Fruit fly (Drosophila melanogaster) Kc167 (cell line): ENCODE measurements around the gene CG17560.

Experiments used
- Myc ChIP-seq: fragments of >200 bp; optimal IDR thresholded peaks from 2 replicates; lab custom pipeline; 2017; ENCODE audit warnings: missing external identifiers
- Sin3A ChIP-seq: fragments of >200 bp; optimal IDR thresholded peaks from 2 replicates; lab custom pipeline; 2018; ENCODE audit warnings: missing external identifiers
- h ChIP-seq: fragments of >200 bp; optimal IDR thresholded peaks from 3 replicates; lab custom pipeline; 2018; ENCODE audit warnings: missing external identifiers
- insv ChIP-seq: fragments of >200 bp; optimal IDR thresholded peaks from 3 replicates; lab custom pipeline; 2018; ENCODE audit warnings: missing external identifiers
- psq ChIP-seq: fragments of >200 bp; optimal IDR thresholded peaks from 2 replicates; lab custom pipeline; 2017; ENCODE audit warnings: missing external identifiers
- ttk ChIP-seq: sonication (Bioruptor generic); optimal IDR thresholded peaks from 2 replicates; lab custom pipeline; 2017; ENCODE audit warnings: missing external identifiers

dm6 chr3R:16608920-16609319 lies 8.8 kb upstream of the CG17560 start, which contains the start of gene NPF:
- TF ChIP-seq h (no peak), Myc (lab: Kevin White, UChicago) (no peak), insv (lab: Kevin White, UChicago) (no peak), ttk (lab: Kevin White, UChicago) (no peak), psq (lab: Kevin White, UChicago) (no peak), Sin3A (lab: Kevin White, UChicago) (no peak)
